Fruit fly (Drosophila melanogaster) ovary, adult (tissue): Measurements from ENCODE around the gene dhd.

Experiments
- CG17801 ChIP-seq: fragments of 200-800 bp; optimal IDR thresholded peaks from 2 replicates; lab custom pipeline; 2019; ENCODE audit warnings: missing biosample characterization, mild to moderate bottlenecking, missing genetic modification characterization, moderate library complexity; ENCODE audit not compliant: partially characterized antibody

Gene dhd

DNA sequence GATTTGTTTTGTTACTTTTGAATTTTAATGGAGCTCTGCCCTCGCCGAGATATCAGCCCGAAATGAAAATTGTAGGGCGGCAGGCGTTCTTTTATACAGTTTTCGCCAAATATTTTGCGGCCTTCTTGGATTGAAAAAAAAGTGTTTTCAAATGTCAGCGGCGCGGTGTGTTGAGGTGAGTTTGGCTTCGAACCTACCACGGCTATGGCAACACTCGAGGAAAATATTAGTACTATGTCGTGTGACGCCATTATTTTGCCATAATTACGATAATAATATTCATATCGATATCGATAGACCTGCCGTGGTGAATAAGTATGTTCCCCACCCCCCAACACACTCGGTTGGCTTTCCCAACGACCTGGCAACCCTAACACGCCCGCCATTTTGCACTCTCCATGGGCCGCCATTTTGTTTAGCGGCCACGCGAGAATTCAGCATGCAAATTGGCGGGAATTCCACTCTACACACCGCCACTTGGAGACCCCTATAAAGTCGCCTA, at the start of gene dhd, which contains the start of gene TrxT:
Gene dhd, plus strand, starts transcription at position 334 of the 502 bp plus-strand sequence.
Gene TrxT, minus strand, starts transcription at position 51 of the 502 bp plus-strand sequence.
- peak; percentile 9 for TF ChIP-seq CG17801

DNA sequence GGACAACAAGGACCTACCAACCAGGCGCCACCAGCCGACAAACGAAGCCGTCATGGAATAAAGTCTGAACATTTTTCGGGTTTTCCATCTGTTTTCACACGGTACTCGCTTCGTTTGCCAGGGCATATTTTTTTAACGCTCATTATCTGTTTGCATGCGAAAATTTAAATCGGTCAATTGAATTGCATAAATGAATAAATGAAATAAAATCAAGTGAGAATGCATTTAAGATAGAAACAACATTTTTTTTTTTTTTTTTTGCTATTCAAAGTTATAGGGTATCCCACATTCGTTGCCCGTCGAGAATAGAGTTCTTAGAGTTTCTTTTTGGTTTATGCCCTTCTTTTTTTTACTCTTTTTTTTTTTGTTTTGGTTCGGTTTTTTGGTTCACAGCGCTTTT, 26.1 kb upstream of the dhd start:
- TF ChIP-seq CG17801: no peak

DNA sequence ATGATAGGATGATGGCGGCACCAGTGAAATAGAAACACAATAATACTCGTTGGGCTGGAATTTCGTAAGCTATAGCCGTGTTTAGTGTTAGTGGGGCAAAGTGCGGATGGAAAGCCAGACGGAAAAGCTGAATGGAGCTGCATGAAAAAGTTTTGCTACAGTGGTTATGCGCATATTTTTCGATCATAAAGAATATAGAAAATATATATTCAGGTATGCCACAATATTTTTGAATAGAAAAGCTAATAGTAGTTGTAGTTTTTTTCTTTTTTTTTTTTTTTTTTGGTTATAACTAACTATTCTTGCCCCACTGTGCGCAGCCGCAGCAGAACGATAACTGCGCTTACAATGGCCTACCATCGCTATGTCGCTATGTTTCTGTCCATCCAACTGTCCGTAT, 25.5 kb upstream of the dhd start:
- TF ChIP-seq CG17801: no peak

DNA sequence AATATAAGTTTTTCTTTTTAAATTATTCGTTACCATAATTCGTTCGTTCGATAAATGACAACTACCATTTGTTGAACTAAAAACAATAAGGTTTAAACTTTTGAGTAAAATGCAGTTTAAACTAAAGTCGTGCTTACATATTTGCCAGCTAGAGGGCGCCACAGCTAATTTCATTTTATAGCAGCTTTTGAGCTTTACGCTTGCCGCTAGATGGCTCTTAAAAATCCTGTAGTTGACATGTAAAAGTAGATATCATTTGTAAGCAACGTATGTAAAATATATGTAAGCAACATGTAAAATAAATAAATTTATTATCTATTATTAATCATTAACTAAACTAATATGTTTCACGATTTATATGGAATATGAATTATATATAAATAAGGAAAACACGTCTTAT, 22.3 kb upstream of the dhd start:
- no peak for TF ChIP-seq CG17801

DNA sequence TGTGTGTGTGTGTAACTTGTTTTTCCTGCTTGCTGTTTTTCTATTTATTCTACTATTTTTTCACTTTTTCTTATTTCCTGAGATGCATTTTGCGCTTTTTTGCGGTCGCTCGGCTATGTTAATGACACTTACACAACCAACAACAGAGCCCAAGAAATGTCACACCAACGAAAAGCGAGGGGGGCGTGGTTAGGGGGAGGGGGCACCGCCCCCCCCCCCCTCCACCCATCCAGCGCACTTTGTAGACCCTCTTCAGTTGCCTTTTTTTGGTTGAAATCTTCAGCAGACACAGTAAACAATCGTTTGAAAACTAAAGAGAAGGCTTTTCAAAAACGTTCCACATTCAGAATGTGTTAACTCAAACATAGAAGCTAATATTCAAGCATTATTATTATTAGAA, 18.8 kb upstream of the dhd start:
- no peak for TF ChIP-seq CG17801

DNA sequence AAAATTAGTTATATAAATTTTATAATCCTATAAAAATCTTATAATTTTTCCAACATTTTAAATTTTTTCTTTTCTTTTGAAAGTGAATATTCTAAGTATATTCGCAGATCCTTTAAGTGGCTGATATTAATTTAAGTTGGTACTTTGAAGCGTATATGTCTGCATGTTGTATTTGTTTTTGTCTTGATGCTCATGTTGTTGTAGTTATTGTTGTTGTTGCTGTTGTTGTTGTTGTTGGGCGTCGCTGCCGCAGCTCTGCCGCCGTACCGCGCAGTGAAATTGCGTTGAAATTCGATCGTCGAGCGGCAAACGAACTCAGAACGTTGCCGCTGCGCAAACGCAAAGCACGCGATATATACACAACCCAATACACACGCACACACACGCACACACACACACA, 16.2 kb upstream of the dhd start, which contains the start of gene CG42749:
Gene CG42749, plus strand, starts transcription at position 301 of the 400 bp plus-strand sequence.
- TF ChIP-seq CG17801: no peak

DNA sequence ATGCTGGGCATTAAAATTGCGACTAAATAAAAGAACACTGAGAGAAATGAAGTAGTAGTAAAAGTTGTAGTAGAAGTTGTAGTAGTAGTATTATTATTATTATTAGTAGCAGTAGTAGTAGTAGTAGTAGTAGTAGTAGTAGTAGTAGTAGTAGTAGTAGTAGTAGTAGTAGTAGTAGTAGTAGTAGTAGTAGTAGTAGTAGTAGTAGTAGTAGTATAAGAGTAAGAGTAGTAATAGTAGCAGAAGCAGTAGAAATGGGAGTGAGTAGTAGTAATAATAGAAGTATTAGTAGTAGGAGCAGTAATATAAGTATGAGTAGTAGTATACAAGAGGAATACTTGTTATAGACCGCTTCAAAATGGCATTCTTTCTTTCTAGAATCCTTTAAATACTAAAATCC, 12.0 kb upstream of the dhd start:
- no peak for TF ChIP-seq CG17801

DNA sequence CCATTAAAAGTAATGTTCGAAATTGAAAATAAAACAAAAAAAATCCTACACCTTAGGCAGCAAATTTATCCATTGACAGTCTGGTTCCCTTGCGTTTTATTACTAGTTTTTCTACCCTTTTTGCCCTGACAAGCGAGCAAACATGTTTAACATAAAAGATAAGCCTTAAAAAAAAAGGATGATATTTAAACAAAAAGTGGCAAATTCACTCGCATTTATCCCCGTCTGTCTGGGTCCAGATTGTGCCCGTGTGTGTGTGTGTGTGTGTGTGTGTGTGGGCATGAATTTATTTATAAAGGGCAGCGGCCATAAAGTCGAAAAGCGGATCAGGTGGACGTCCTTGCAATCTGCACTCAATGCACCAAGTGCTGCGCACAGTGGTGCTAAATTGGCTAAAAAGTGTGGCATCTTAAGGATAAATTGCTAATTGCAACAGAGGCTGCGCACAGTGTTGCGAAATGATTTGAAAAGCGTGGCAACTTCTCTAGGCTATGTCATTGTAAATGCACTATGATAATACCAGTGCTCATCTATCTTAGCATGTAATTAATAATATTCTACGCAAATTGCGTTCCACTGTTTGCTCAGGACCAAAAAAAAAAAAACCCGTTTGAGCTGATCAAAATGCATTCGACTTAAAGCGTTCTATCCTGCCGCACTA, 11.2 kb upstream of the dhd start:
- no peak for TF ChIP-seq CG17801

DNA sequence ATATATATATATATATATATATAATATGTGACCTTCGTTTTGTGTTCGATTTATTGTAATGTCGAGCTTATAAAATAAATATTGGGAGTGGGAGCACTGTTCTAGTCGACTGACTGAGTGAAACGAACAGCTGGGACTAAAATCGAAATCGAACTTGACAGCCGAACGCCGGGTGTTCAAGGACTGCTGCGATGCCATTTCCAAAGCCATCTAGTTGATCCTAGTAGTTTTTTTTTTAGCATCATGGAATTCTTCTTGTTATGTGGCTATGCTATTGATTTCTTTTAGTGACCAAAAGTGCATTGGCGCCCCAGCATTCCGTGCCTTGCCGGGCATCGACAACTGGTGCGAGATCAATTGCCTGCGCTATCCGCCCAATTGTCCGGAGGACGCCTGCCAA, 6.4 kb upstream of the dhd start, which contains the start of gene CG3323:
Gene CG3323, minus strand, starts transcription at position 101 of the 400 bp plus-strand sequence.
- TF ChIP-seq CG17801: no peak

DNA sequence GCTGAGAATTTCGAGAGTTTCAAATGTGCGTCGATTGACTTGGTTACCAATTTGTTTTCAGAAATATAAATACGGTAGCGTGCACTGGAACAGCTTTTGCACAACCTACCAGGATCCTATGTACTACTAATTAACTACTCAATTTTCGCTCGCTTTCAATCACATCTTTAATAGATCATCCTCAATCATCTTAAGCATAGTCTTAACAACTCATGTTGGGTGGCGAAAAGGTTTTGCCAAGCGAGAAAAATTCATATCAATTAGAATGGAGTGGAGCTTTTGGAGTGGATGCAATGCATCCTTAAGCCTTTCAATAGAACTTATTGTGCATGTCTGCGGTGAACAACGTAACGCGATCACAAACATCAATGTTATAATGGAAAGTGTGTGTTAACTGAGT, 4.7 kb upstream of the dhd start, which contains the start of gene CG17764:
Gene CG17764, minus strand, starts transcription at position 101 of the 400 bp plus-strand sequence.
- TF ChIP-seq CG17801: no peak

DNA sequence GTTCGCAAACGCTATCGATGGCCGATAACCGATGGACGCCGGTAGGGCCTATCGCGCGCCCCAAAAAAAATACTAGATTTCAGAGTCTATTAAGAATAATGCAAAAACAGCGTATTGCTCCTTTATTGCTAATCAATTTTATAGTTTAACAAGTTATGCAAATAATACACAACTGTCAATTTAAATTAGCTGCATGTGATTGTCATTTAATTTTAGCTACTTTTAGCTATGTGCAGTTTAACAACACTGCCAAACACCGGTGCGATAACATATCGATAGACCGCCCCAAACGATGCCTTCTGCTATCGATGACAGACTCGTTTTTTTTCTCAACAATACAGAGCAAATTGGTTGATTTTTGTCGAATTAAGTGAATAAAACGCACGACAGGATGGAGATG, 3.0 kb upstream of the dhd start, which contains the start of the genes Cdk7 and snf:
Gene Cdk7, minus strand, starts transcription at position 21 of the 400 bp plus-strand sequence.
Gene snf, plus strand, starts transcription at position 280 of the 400 bp plus-strand sequence.
- peak; percentile 28 for TF ChIP-seq CG17801

DNA sequence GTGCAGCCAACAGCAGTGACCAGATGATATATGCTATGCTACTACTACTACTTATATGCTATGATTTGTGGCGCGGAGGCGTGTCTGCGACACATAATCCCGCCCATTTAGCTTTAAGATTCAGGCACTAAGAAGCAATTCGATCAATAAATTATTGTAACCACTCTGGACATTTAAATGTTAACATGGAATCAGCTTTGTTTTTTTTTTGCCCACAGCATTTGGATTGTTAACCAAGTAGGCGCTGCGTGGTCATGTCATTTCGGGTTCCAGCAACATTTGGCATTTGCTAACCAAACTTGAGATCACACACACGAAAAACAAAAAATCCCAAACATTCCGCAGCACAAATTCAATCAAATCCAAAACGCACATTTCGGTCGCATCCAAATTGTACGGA, 987 bp downstream of the dhd start, which contains the start of gene CG4198:
Gene CG4198, plus strand, starts transcription at position 301 of the 400 bp plus-strand sequence.
- no peak for TF ChIP-seq CG17801

DNA sequence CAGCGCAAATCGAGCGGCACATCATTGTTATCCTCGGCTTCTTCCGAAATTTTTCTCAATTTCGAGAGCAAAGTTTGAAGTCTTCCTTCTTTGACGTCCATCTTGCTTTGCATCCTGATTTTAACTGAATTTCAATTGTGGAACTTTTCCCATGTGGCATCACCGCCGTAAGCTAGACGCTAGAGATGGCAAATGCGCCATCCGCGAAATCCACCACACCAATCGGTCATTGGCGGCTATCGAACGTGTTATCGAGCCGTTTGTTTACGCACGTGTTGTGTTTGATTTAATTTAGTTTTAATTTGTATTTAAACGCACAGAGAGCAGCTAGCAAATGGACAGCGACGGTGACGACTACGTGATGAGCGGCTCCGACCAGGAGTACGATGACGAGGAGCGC, 5.2 kb downstream of the dhd start, which contains the start of the genes CG15930 and Sas10:
Gene CG15930, minus strand, starts transcription at position 126 of the 400 bp plus-strand sequence.
Gene Sas10, plus strand, starts transcription at position 240 of the 400 bp plus-strand sequence.
- TF ChIP-seq CG17801: no peak

DNA sequence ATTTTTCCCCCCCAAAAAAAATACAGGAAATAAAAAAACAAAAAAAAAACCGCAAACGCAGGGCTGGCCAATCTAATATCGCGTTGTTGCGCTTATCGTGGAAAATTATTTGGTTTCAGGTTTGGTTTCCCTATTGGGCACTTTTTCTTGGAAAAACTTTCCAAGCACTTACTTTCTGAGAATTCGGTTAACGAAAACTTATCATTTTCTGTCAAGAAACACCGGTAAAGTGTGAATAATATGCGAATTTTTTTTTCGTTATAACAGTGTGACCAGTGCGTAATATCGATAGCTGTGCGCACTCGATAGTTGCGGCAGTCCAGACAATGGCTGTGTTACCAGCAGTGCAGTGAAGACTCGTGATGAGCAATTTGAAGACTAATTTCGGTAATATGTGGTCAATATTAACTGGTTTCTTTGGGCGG, 10.5 kb downstream of the dhd start, which contains the start of gene Rnp4F:
Gene Rnp4F, minus strand, starts transcription at position 238 of the 425 bp plus-strand sequence.
- peak; percentile 49 for TF ChIP-seq CG17801

DNA sequence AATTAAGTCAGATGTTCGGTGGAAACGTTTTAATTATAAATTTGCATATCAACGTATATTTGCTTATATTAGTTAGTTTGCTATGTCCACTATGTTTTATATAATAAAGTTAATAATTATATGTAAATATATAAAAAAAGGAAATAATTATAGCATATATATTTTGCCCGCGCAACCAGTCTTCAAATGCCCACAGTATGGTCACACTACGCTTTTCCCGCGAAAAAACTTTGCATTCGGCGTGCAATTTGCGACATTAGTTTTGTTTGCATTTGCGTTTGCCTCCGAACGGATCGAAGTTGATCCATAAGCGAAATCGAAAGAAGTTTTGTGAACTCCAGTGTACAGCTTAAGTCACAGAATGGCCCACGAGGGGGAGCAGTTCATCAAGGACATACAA, 11.7 kb downstream of the dhd start, which contains the start of gene Mcm3:
Gene Mcm3, plus strand, starts transcription at position 220 of the 400 bp plus-strand sequence.
- no peak for TF ChIP-seq CG17801

DNA sequence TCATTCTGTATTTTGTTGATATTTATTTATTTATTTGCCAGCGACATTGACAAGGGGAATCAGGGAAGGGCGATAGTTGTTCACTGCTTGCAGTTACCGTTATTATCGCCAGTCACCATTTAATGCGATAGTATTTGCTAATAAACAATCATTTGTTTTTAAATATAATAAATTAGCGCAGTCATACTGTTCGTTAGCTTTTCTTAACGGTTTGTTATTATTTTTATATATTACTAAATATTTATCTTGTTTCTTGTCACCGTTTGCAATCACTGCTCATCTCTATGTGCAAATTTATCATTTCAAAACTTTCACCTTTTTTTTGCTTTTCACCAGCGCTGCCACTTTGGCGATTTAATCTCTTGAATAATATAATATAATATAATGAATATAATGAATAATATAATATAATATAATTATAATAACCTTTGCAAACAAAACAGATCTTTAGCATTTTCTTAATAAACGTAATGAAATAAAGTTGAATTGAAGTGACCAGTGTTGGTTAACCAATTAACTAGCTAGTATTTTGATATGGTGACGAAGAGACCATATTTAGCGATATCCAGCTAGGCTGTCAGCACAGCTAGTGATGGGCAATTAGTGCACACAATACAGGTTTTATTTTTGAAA, 17.4 kb downstream of the dhd start, which contains the start of the genes CG3309 and XRCC1:
Gene CG3309, minus strand, starts transcription at position 82 of the 633 bp plus-strand sequence.
Gene XRCC1, plus strand, starts transcription at position 611 of the 633 bp plus-strand sequence.
- peak; percentile 39 for TF ChIP-seq CG17801
